Worm (Caenorhabditis elegans): ENCODE measurements around the gene unc-30.

DNA sequence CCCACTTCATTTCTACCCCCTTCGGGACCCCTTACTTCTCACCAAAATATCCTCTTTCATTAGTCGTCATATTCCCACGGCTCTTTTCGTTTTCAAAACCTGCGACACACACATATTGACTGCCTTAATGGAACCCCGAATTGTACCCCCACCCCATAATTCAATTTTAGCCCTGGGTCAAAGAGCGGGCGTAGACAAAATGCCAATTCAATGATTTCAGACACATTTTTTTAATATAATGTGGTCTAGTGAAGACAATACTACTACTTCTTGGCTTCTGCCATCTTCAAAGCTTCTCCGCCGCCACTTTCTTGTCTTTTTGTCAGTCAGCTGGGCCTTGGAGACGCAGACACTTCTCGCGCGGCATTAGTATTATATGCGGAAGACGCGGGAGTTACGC is 8.9 kb downstream of the unc-30 start:
- TF ChIP-seq ztf-16 (tag; optimal IDR thresholded peaks at IDR 0.05) (no peak), pha-4 (tag; optimal IDR thresholded peaks at IDR 0.05) (no peak), tbx-2 (tag; optimal IDR thresholded peaks at IDR 0.05) (no peak), ets-4 (tag; optimal IDR thresholded peaks at IDR 0.05) (no peak), hlh-8 (tag; optimal IDR thresholded peaks at IDR 0.05) (no peak), ama-1 (optimal IDR thresholded peaks at IDR 0.05) (no peak), fkh-10 (GFP tag; optimal IDR thresholded peaks at IDR 0.05) (no peak), pqm-1 (tag; optimal IDR thresholded peaks at IDR 0.05) (no peak), madf-2 (tag; optimal IDR thresholded peaks at IDR 0.05) (no peak), hlh-15 (tag; optimal IDR thresholded peaks at IDR 0.05) (no peak), nhr-11 (tag; optimal IDR thresholded peaks at IDR 0.05) (no peak), T23F11.4 (GFP tag; optimal IDR thresholded peaks at IDR 0.05) (no peak)

All from whole organism, late embryonic.